Worm (Caenorhabditis elegans) whole organism, midembryonic: ENCODE data around the gene srh-239.
A peak's percentile ranks its signal among the peaks of the same experiment; 100 is the strongest.

ENCODE experiments used
- T22C8.4 ChIP-seq: fragments of 200-800 bp; sonication (Bioruptor generic); IDR thresholded peaks from 2 replicates; pipeline ENCODE4 v1.3.6; 2022; ENCODE audit warnings: missing genetic modification characterization, missing compliant biosample characterization
- cog-1 ChIP-seq: sonication (generic microtip); optimal IDR thresholded peaks from 2 replicates; lab custom pipeline; 2016; ENCODE audit warnings: missing genetic modification characterization, missing compliant biosample characterization
- flt-1 ChIP-seq: fragments of 200-800 bp; sonication (Bioruptor generic); IDR thresholded peaks from 2 replicates; pipeline ENCODE4 v1.3.6; 2022; ENCODE audit warnings: missing genetic modification characterization, missing compliant biosample characterization
- klf-2 ChIP-seq: fragments of 200-800 bp; sonication (Bioruptor generic); conservative IDR thresholded peaks from 2 replicates; pipeline ENCODE4 v1.3.6; 2022; ENCODE audit warnings: missing genetic modification reagents, missing genetic modification characterization, missing compliant biosample characterization
- med-1 ChIP-seq: sonication (generic microtip); optimal IDR thresholded peaks from 2 replicates; lab custom pipeline; 2017; ENCODE audit warnings: missing genetic modification characterization, mild to moderate bottlenecking, missing compliant biosample characterization, antibody characterized with exemption, missing genetic modification reagents; ENCODE audit not compliant: insufficient read depth
- ref-1 ChIP-seq: fragments of 200-800 bp; sonication (Bioruptor generic); conservative IDR thresholded peaks from 2 replicates; pipeline ENCODE4 v1.3.6; 2022; ENCODE audit warnings: missing genetic modification reagents, missing genetic modification characterization, missing compliant biosample characterization
- tab-1 ChIP-seq: fragments of 200-800 bp; sonication (Bioruptor generic); IDR thresholded peaks from 2 replicates; pipeline ENCODE4 v1.3.6; 2022; ENCODE audit warnings: missing genetic modification characterization, missing compliant biosample characterization
- ztf-23 ChIP-seq: fragments of 200-800 bp; sonication (Bioruptor generic); IDR thresholded peaks from 2 replicates; pipeline ENCODE4 v1.3.6; 2022; ENCODE audit warnings: missing genetic modification reagents, missing genetic modification characterization, missing compliant biosample characterization
- ztf-29 ChIP-seq: fragments of 200-800 bp; sonication (Bioruptor generic); IDR thresholded peaks from 2 replicates; pipeline ENCODE4 v1.3.6; 2022; ENCODE audit warnings: missing genetic modification reagents, missing genetic modification characterization, missing compliant biosample characterization

DNA sequence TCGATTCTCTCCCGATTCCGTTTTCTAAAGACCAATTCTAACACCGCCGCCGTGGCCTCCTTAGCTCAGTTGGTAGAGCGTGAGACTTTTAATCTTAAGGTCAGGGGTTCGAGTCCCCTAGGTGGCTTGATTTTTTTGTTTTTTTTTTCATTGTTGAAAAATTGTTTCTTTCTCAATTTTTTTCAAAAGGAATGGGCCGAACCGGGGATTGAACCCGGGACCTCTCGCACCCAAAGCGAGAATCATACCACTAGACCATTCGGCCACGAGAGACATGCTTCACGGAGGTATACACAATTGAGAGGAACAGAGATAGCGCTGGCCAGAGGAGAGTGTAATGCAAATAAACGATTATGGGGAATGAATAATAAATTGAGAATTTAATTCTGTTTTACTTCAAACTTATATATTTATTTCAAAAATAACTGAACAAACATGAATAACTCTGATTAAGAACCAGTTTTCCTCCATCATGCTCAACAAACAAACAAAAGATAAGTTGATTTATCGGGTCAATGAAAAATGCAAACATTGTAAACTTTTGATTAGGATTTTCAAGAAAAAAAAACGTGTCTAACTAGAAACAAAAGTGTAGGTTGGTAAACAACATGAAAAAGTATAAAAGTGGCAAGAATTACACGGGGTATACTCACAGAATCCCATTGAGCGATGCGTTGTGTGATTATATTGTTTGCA is 19.6 kb downstream of the srh-239 start, which contains the start of gene pqn-71:
- TF ChIP-seq klf-2 = peak; percentile 88; the same call in 1 of the 2 replicates
- peak; percentile 91 for TF ChIP-seq flt-1 (GFP tag; lab: Robert Waterston, UW)
- peak; percentile 68 for TF ChIP-seq med-1
- TF ChIP-seq T22C8.4 (GFP tag; lab: Robert Waterston, UW) = peak; percentile 77
- peak; percentile 91 for TF ChIP-seq cog-1
- peak; percentile 83; the same call in 1 of the 2 replicates for TF ChIP-seq ztf-29
- peak; percentile 77; the same call in 1 of the 2 replicates for TF ChIP-seq ref-1 (GFP tag; lab: Robert Waterston, UW)
- TF ChIP-seq ztf-23 (GFP tag; lab: Robert Waterston, UW) = peak; percentile 90
- peak; percentile 92; the same call in 1 of the 2 replicates for TF ChIP-seq tab-1 (GFP tag; lab: Robert Waterston, UW)
